Worm (Caenorhabditis elegans): ENCODE results near the gene C10B5.1.
A peak's percentile ranks its signal among the peaks of the same experiment; 100 is the strongest.
"Not testable (repeated sequence)": the region's sequence is repeated elsewhere in the genome, so short reads cannot be mapped to it uniquely, and the experiment has no call there.

The C10B5.1 gene

ce11 chrV:8569841-8570361 lies 11.2 kb upstream of the C10B5.1 start, which contains the start of the genes F25G6.9 and symk-1 (continued):
- TF ChIP-seq vab-15 (tag; optimal IDR thresholded peaks at IDR 0.05) (no peak), mef-2 (tag; optimal IDR thresholded peaks at IDR 0.05) (no peak), lin-35 (GFP tag; optimal IDR thresholded peaks at IDR 0.05) (peak; percentile 70 to 73), hlh-17 (GFP tag; optimal IDR thresholded peaks at IDR 0.05; ENCODE audit: borderline replicate concordance) (no peak), dpl-1 (GFP tag; optimal IDR thresholded peaks at IDR 0.05) (peak; percentile 61 to 75 (median 71)), zip-4 (GFP tag; optimal IDR thresholded peaks at IDR 0.05) (peak; percentile 44), unc-98 (GFP tag; IDR thresholded peaks at IDR 0.05) (no peak)

- TF ChIP-seq snu-23 (GFP tag; optimal IDR thresholded peaks at IDR 0.05); nhr-20 (tag; optimal IDR thresholded peaks at IDR 0.05); skn-1 (tag; optimal IDR thresholded peaks at IDR 0.05): not testable (repeated sequence)
These were observed 6.3 kb upstream of the C10B5.1 start, which contains the start of gene F25G6.1 for ce11 chrV:8574762-8575161. Gene F25G6.1, plus strand, starts transcription at chrV:8575062.

- TF ChIP-seq ztf-11 (tag; optimal IDR thresholded peaks at IDR 0.05) (no peak), elt-3 (tag; optimal IDR thresholded peaks at IDR 0.05) (no peak), efl-1 (optimal IDR thresholded peaks at IDR 0.05) (no peak), efl-1 (GFP tag; optimal IDR thresholded peaks at IDR 0.05 in 1 of 2) (peak in 1 of 2 experiments; percentile 90), unc-30 (tag; optimal IDR thresholded peaks at IDR 0.05) (no peak)
These were observed 5.4 kb downstream of the C10B5.1 start for ce11 chrV:8586472-8586871.

ce11 chrV:8586920-8587319 lies 5.9 kb downstream of the C10B5.1 start:
- peak; percentile 11 for TF ChIP-seq blmp-1 (tag; optimal IDR thresholded peaks at IDR 0.05)
- TF ChIP-seq hpl-2 (GFP tag; optimal IDR thresholded peaks at IDR 0.05) = no peak

- TF ChIP-seq lin-39 (tag; optimal IDR thresholded peaks at IDR 0.05) (no peak), ceh-63 (GFP tag; optimal IDR thresholded peaks at IDR 0.05) (no peak), nhr-90 (tag; optimal IDR thresholded peaks at IDR 0.05; ENCODE audit: poor library complexity) (no peak), aly-2 (tag; optimal IDR thresholded peaks at IDR 0.05) (no peak), unc-86 (tag; optimal IDR thresholded peaks at IDR 0.05) (no peak), hlh-17 (GFP tag; optimal IDR thresholded peaks at IDR 0.05; ENCODE audit: borderline replicate concordance) (no peak), nhr-85 (tag) (no peak), fkh-10 (GFP tag; optimal IDR thresholded peaks at IDR 0.05) (no peak), mdl-1 (tag; optimal IDR thresholded peaks at IDR 0.05) (no peak), efl-1 (optimal IDR thresholded peaks at IDR 0.05) (no peak), efl-1 (GFP tag; optimal IDR thresholded peaks at IDR 0.05 in 1 of 2) (no peak), snu-23 (GFP tag; optimal IDR thresholded peaks at IDR 0.05) (no peak), skn-1 (tag; optimal IDR thresholded peaks at IDR 0.05) (no peak), alr-1 (tag; optimal IDR thresholded peaks at IDR 0.05; ENCODE audit: borderline replicate concordance) (no peak), ceh-82 (tag; optimal IDR thresholded peaks at IDR 0.05) (no peak), ceh-90 (tag; optimal IDR thresholded peaks at IDR 0.05) (no peak), C04F5.9 (tag; optimal IDR thresholded peaks at IDR 0.05) (no peak), tbx-2 (tag; optimal IDR thresholded peaks at IDR 0.05) (no peak), ceh-8 (GFP tag; optimal IDR thresholded peaks at IDR 0.05) (no peak), mef-2 (tag; optimal IDR thresholded peaks at IDR 0.05) (no peak)
These were observed 7.0 kb downstream of the C10B5.1 start, which contains the start of gene C10B5.3 for ce11 chrV:8588079-8588478. Gene C10B5.3, minus strand, starts transcription at chrV:8588179.

- TF ChIP-seq efl-1 (optimal IDR thresholded peaks at IDR 0.05) (no peak), efl-1 (GFP tag; optimal IDR thresholded peaks at IDR 0.05 in 1 of 2) (peak in 1 of 2 experiments; percentile 75), fkh-10 (GFP tag; optimal IDR thresholded peaks at IDR 0.05) (peak; percentile 5), lin-14 (GFP tag; optimal IDR thresholded peaks at IDR 0.05) (peak; percentile 38), nhr-85 (tag) (peak; percentile 25), blmp-1 (tag; optimal IDR thresholded peaks at IDR 0.05) (peak; percentile 23), Y116A8C.19 (tag; optimal IDR thresholded peaks at IDR 0.05; ENCODE audit: borderline replicate concordance) (no peak)
These were observed 11.7 kb downstream of the C10B5.1 start for ce11 chrV:8592691-8593307.

Measured in whole organism, L1 larva.